Fruit fly (Drosophila melanogaster): ENCODE results near the gene CG9372.

Gene CG9372

dm6 chr3L:19612172-19612571 is 6.2 kb downstream of the CG9372 start, which contains the start of the genes Lon and PIG-F (continued):
- peak; percentile 99 for TF ChIP-seq Smox (GFP tag; optimal IDR thresholded peaks at IDR 0.05)
- TF ChIP-seq acj6 (GFP tag; optimal IDR thresholded peaks at IDR 0.05), result peak; percentile 99
- TF ChIP-seq CG3919 (GFP tag; optimal IDR thresholded peaks at IDR 0.05), result peak; percentile 99
- peak; percentile 98 for TF ChIP-seq CG6163 (GFP tag; IDR thresholded peaks at IDR 0.05)
- peak; percentile 100 for TF ChIP-seq svp (GFP tag)
- TF ChIP-seq CG6792 (GFP tag; optimal IDR thresholded peaks at IDR 0.05), result peak; percentile 99
- peak; percentile 96 to 99 for TF ChIP-seq salr (GFP tag; optimal IDR thresholded peaks at IDR 0.05)
- TF ChIP-seq vri (GFP tag; optimal IDR thresholded peaks at IDR 0.05), result peak; percentile 98
- peak; percentile 98 for TF ChIP-seq CG8319 (GFP tag; optimal IDR thresholded peaks at IDR 0.05)
- TF ChIP-seq Ets21C (GFP tag; optimal IDR thresholded peaks at IDR 0.05), result peak; percentile 99
- TF ChIP-seq CG4318 (GFP tag; optimal IDR thresholded peaks at IDR 0.05), result peak; percentile 99
- peak; percentile 99 for TF ChIP-seq fd59A (GFP tag; optimal IDR thresholded peaks at IDR 0.05)
- TF ChIP-seq CG1621 (tag; optimal IDR thresholded peaks at IDR 0.05), result peak; percentile 95
- peak; percentile 99 for TF ChIP-seq Met (GFP tag; optimal IDR thresholded peaks at IDR 0.05)
- TF ChIP-seq Lpt (GFP tag; optimal IDR thresholded peaks at IDR 0.05), result peak; percentile 98
- TF ChIP-seq Hr39 (GFP tag; optimal IDR thresholded peaks at IDR 0.05), result peak; percentile 99
- TF ChIP-seq dsx (GFP tag; optimal IDR thresholded peaks at IDR 0.05; ENCODE audit: poor library complexity, severe bottlenecking), result peak; percentile 96
- peak; percentile 99 for TF ChIP-seq esn (GFP tag; optimal IDR thresholded peaks at IDR 0.05)
- TF ChIP-seq CG3032 (tag; optimal IDR thresholded peaks at IDR 0.05), result peak; percentile 99
- peak; percentile 99 for TF ChIP-seq Sox15 (GFP tag; optimal IDR thresholded peaks at IDR 0.05)
- peak; percentile 99 for TF ChIP-seq Eip75B (GFP tag; optimal IDR thresholded peaks at IDR 0.05)
- TF ChIP-seq Gug (GFP tag; IDR thresholded peaks at IDR 0.05), result peak; percentile 97
- TF ChIP-seq Eip93F (GFP tag; optimal IDR thresholded peaks at IDR 0.05), result peak; percentile 94
- peak; percentile 97 for TF ChIP-seq CG16779 (tag; optimal IDR thresholded peaks at IDR 0.05)
- TF ChIP-seq CG11902 (GFP tag; optimal IDR thresholded peaks at IDR 0.05), result peak; percentile 98
- peak; percentile 99 for TF ChIP-seq lz (GFP tag; optimal IDR thresholded peaks at IDR 0.05)
- TF ChIP-seq OdsH (GFP tag; optimal IDR thresholded peaks at IDR 0.05), result peak; percentile 99
- peak; percentile 99 for TF ChIP-seq CG31627 (GFP tag; optimal IDR thresholded peaks at IDR 0.05)

DNA sequence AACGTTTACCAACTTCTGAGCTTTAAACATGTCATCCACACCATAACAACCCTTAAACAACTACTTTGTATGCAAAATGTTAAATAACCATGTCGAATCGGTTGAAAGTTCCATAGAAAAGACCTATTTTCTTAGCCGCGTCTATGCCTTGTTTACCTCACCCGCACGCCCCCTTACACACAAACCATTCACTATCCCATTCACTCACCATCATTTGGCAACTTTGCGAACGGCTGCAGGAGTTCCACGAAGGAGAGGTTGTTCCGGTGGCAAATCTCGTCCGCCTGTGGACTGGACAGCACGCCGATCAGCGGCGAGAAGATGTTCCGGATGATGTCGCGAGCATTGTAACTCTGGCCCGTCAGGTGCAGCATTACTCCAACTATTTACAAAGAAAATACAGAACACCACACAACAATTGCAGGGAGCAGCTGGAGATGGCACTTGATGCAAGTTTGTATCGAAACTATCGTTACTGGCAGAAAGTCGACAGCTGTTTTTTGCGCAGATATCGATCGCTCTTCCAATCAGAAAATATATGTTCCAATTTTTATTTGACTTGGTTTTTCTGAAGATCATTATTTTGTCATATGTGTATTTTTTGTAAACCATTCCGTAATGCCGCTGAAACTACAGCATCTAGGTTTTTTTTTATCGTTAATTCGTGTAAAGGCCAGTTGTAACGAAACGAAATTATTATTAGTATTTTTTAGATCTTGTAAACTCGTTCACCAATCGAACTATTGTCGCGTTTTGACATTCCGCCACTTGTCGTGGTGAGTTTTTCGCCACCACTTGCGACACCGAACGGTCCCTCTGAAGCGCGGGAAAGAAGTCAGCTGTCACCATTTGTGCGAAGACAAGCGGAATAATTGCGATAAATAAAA is 12.3 kb downstream of the CG9372 start, which contains the start of gene asf1:
Gene asf1 (plus strand): TSS at position 823 of the 887 bp plus-strand sequence.
- TF ChIP-seq Ets96B (tag; optimal IDR thresholded peaks at IDR 0.05), result no peak
- peak; percentile 69 for TF ChIP-seq fkh (GFP tag; optimal IDR thresholded peaks at IDR 0.05)
- no peak for TF ChIP-seq Lpt (GFP tag; optimal IDR thresholded peaks at IDR 0.05)
- peak; percentile 92 for TF ChIP-seq dsx (GFP tag; optimal IDR thresholded peaks at IDR 0.05; ENCODE audit: poor library complexity, severe bottlenecking)
- TF ChIP-seq CG6854 (GFP tag; optimal IDR thresholded peaks at IDR 0.05), result no peak
- no peak for TF ChIP-seq Hr39 (GFP tag; optimal IDR thresholded peaks at IDR 0.05)
- TF ChIP-seq CG1621 (tag; optimal IDR thresholded peaks at IDR 0.05), result no peak
- no peak for TF ChIP-seq CG11762 (GFP tag; optimal IDR thresholded peaks at IDR 0.05; ENCODE audit: insufficient read depth)
- TF ChIP-seq CG10669 (GFP tag; optimal IDR thresholded peaks at IDR 0.05), result no peak
- TF ChIP-seq Hr38 (GFP tag; optimal IDR thresholded peaks at IDR 0.05), result no peak
- peak; percentile 39 for TF ChIP-seq Eip78C (GFP tag)
- TF ChIP-seq CG15336 (GFP tag; IDR thresholded peaks at IDR 0.05), result 0 out of 2 replicates have a peak, but pooled peaks have one; percentile 13
- no peak for TF ChIP-seq eg (GFP tag; IDR thresholded peaks at IDR 0.05)
- TF ChIP-seq Eip75B (GFP tag; optimal IDR thresholded peaks at IDR 0.05), result no peak
- TF ChIP-seq Smox (GFP tag; optimal IDR thresholded peaks at IDR 0.05), result no peak
- TF ChIP-seq esn (GFP tag; optimal IDR thresholded peaks at IDR 0.05), result peak; percentile 27
- TF ChIP-seq ss (GFP tag; optimal IDR thresholded peaks at IDR 0.05), result no peak
- TF ChIP-seq CG8119 (GFP tag; IDR thresholded peaks at IDR 0.05), result peak; percentile 38; the same call in 1 of the 3 replicates
- TF ChIP-seq svp (GFP tag), result no peak
- no peak for TF ChIP-seq CG11902 (GFP tag; optimal IDR thresholded peaks at IDR 0.05)
- TF ChIP-seq CG31627 (GFP tag; optimal IDR thresholded peaks at IDR 0.05), result no peak
- TF ChIP-seq cyc (GFP tag; optimal IDR thresholded peaks at IDR 0.05), result peak; percentile 23
- TF ChIP-seq vri (GFP tag; optimal IDR thresholded peaks at IDR 0.05), result no peak
- no peak for TF ChIP-seq CG6792 (GFP tag; optimal IDR thresholded peaks at IDR 0.05)
- TF ChIP-seq achi (GFP tag; optimal IDR thresholded peaks at IDR 0.05), result peak; percentile 66
- no peak for TF ChIP-seq topi (GFP tag; optimal IDR thresholded peaks at IDR 0.05)
- TF ChIP-seq fd85E (GFP tag; optimal IDR thresholded peaks at IDR 0.05), result no peak
- TF ChIP-seq CG11294 (GFP tag; IDR thresholded peaks at IDR 0.05), result no peak
- no peak for TF ChIP-seq Gug (GFP tag; IDR thresholded peaks at IDR 0.05)
- no peak for TF ChIP-seq CG8632 (GFP tag; optimal IDR thresholded peaks at IDR 0.05)
- no peak for TF ChIP-seq Hr4 (GFP tag; optimal IDR thresholded peaks at IDR 0.05)
- TF ChIP-seq CG3032 (tag; optimal IDR thresholded peaks at IDR 0.05), result no peak
- no peak; the same call in 2 of the 3 replicates for TF ChIP-seq CG6163 (GFP tag; IDR thresholded peaks at IDR 0.05)
